Worm (Caenorhabditis elegans): ENCODE measurements around the gene C16E9.2.

- TF ChIP-seq Y95B8A.8 (GFP tag; IDR thresholded peaks at IDR 0.05) (no peak), rec-8 (tag; optimal IDR thresholded peaks at IDR 0.05) (no peak)
Observed at ce11 chrX:6894104-6894503, 41.4 kb upstream of the C16E9.2 start.
